Worm (Caenorhabditis elegans): ENCODE data around the gene srj-27.
A peak's percentile ranks its signal among the peaks of the same experiment; 100 is the strongest.

The srj-27 gene

ce11 chrV:15111660-15112059, 15.7 kb downstream of the srj-27 start, which contains the start of gene T01G5.7:
T01G5.7 (plus strand) TSS chrV:15111960.
- no peak for TF ChIP-seq fkh-10 (GFP tag; optimal IDR thresholded peaks at IDR 0.05)
- TF ChIP-seq gei-8 (GFP tag; optimal IDR thresholded peaks at IDR 0.05), result no peak
- TF ChIP-seq attf-4 (tag; optimal IDR thresholded peaks at IDR 0.05), result no peak
- TF ChIP-seq mdl-1 (tag; optimal IDR thresholded peaks at IDR 0.05), result no peak
- TF ChIP-seq nhr-77 (tag; optimal IDR thresholded peaks at IDR 0.05), result no peak
- no peak for TF ChIP-seq ceh-32 (tag; optimal IDR thresholded peaks at IDR 0.05; ENCODE audit: poor library complexity)
- TF ChIP-seq php-3 (GFP tag; IDR thresholded peaks at IDR 0.05), result no peak
- TF ChIP-seq zfp-2 (tag; optimal IDR thresholded peaks at IDR 0.05), result no peak
- no peak for TF ChIP-seq saeg-2 (GFP tag; IDR thresholded peaks at IDR 0.05)
- TF ChIP-seq daf-19 (GFP tag; conservative IDR thresholded peaks at IDR 0.05), result no peak
- no peak for TF ChIP-seq lin-1 (GFP tag; IDR thresholded peaks at IDR 0.05)
- TF ChIP-seq nhr-25 (tag; optimal IDR thresholded peaks at IDR 0.05; ENCODE audit: borderline replicate concordance, insufficient read depth), result no peak
- TF ChIP-seq nhr-102 (tag; optimal IDR thresholded peaks at IDR 0.05), result no peak
- no peak for TF ChIP-seq pha-4 (GFP tag; IDR thresholded peaks at IDR 0.05)
- no peak for TF ChIP-seq pha-4 (tag; optimal IDR thresholded peaks at IDR 0.05)
- no peak for TF ChIP-seq nhr-76 (tag; optimal IDR thresholded peaks at IDR 0.05)
- no peak for TF ChIP-seq snpc-1.2 (GFP tag; IDR thresholded peaks at IDR 0.05)

- TF ChIP-seq nhr-48 (tag; optimal IDR thresholded peaks at IDR 0.05) (no peak), lin-15B (tag; optimal IDR thresholded peaks at IDR 0.05) (no peak), lin-29 (GFP tag; IDR thresholded peaks at IDR 0.05) (no peak), hmg-1.1 (GFP tag; IDR thresholded peaks at IDR 0.05) (no peak), nhr-111 (GFP tag; optimal IDR thresholded peaks at IDR 0.05) (no peak), mdt-29 (GFP tag; IDR thresholded peaks at IDR 0.05) (no peak), fkh-10 (GFP tag; optimal IDR thresholded peaks at IDR 0.05) (no peak), pqm-1 (tag; optimal IDR thresholded peaks at IDR 0.05) (no peak), set-16 (GFP tag; IDR thresholded peaks at IDR 0.05) (no peak)
These were observed 18.1 kb downstream of the srj-27 start, which contains the start of gene Y75B12A.2 for ce11 chrV:15109260-15109659. Y75B12A.2 (plus strand) TSS chrV:15109560.

ce11 chrV:15105893-15106598, 21.3 kb downstream of the srj-27 start, which contains the start of gene C01G10.14:
C01G10.14 (minus strand) TSS chrV:15105943.
- TF ChIP-seq lim-7 (GFP tag; IDR thresholded peaks at IDR 0.05), result peak; percentile 67
- 0 out of 2 replicates have a peak, but pooled peaks have one; percentile 58 for TF ChIP-seq dmd-8 (GFP tag; IDR thresholded peaks at IDR 0.05)
- 0 out of 2 replicates have a peak, but pooled peaks have one; percentile 14 for TF ChIP-seq egl-43 (GFP tag; IDR thresholded peaks at IDR 0.05)
- TF ChIP-seq hmg-1.1 (GFP tag; IDR thresholded peaks at IDR 0.05), result peak; percentile 21; the same call in 1 of the 2 replicates
- TF ChIP-seq ceh-44 (GFP tag; IDR thresholded peaks at IDR 0.05), result 0 out of 2 replicates have a peak, but pooled peaks have one; percentile 37

- TF ChIP-seq lir-3 (tag; optimal IDR thresholded peaks at IDR 0.05) (no peak), dpl-1 (GFP tag; optimal IDR thresholded peaks at IDR 0.05) (no peak), nhr-42 (GFP tag; IDR thresholded peaks at IDR 0.05) (no peak), egl-43 (GFP tag; IDR thresholded peaks at IDR 0.05) (no peak), zfp-2 (tag; optimal IDR thresholded peaks at IDR 0.05) (no peak), nhr-77 (tag; optimal IDR thresholded peaks at IDR 0.05) (no peak), nhr-48 (tag; optimal IDR thresholded peaks at IDR 0.05) (no peak), nhr-41 (GFP tag; IDR thresholded peaks at IDR 0.05) (no peak), saeg-2 (GFP tag; IDR thresholded peaks at IDR 0.05) (no peak), dve-1 (tag; optimal IDR thresholded peaks at IDR 0.05; ENCODE audit: insufficient read depth) (no peak), spr-3 (GFP tag; optimal IDR thresholded peaks at IDR 0.05) (no peak), tag-97 (GFP tag; IDR thresholded peaks at IDR 0.05) (no peak), lin-13 (GFP tag; optimal IDR thresholded peaks at IDR 0.05) (no peak), nhr-237 (tag; optimal IDR thresholded peaks at IDR 0.05) (no peak), ceh-28 (tag; optimal IDR thresholded peaks at IDR 0.05) (no peak), snpc-4 (tag; optimal IDR thresholded peaks at IDR 0.05) (no peak), lin-38 (GFP tag; IDR thresholded peaks at IDR 0.05) (no peak)
These were observed 27.9 kb downstream of the srj-27 start, which contains the start of gene C01G10.1 for ce11 chrV:15099447-15099846. C01G10.1 (plus strand) TSS chrV:15099747.
